Fruit fly (Drosophila melanogaster) whole organism, embryonic: ENCODE results near the gene CG14820.

Experiments used
- Bteb2 ChIP-seq: fragments of 200-800 bp; sonication (Bioruptor generic); optimal IDR thresholded peaks from 2 replicates; lab custom pipeline; 2016; ENCODE audit warnings: missing biosample characterization, missing genetic modification characterization
- C15 ChIP-seq: fragments of 200-800 bp; sonication (Bioruptor generic); IDR thresholded peaks from 3 replicates; pipeline ENCODE4 v1.3.6; 2022; ENCODE audit warnings: missing biosample characterization, missing genetic modification characterization
- CG10321 ChIP-seq: fragments of 200-800 bp; sonication (Bioruptor generic); IDR thresholded peaks from 2 replicates; pipeline ENCODE4 v1.3.6; 2022; ENCODE audit warnings: missing biosample characterization, missing genetic modification characterization
- CG15479 ChIP-seq: fragments of 200-800 bp; sonication (Bioruptor generic); optimal IDR thresholded peaks from 3 replicates; lab custom pipeline; 2019; ENCODE audit warnings: missing biosample characterization, mild to moderate bottlenecking, missing genetic modification characterization, moderate library complexity
- CG16815 ChIP-seq: fragments of 200-800 bp; sonication (Bioruptor generic); optimal IDR thresholded peaks from 3 replicates; lab custom pipeline; 2017; ENCODE audit warnings: missing biosample characterization, mild to moderate bottlenecking, missing genetic modification characterization
- CG17802 ChIP-seq: fragments of 200-800 bp; sonication (Bioruptor generic); optimal IDR thresholded peaks from 2 replicates; lab custom pipeline; 2018; ENCODE audit warnings: missing biosample characterization, mild to moderate bottlenecking, missing genetic modification characterization, moderate library complexity
- CG2875 ChIP-seq: fragments of 200-800 bp; sonication (Bioruptor generic); optimal IDR thresholded peaks from 2 replicates; lab custom pipeline; 2017; ENCODE audit warnings: missing biosample characterization, mild to moderate bottlenecking, missing genetic modification characterization, missing genetic modification reagents
- CG3163 ChIP-seq: fragments of 200-800 bp; sonication (Bioruptor generic); optimal IDR thresholded peaks from 3 replicates; lab custom pipeline; 2016; ENCODE audit warnings: missing biosample characterization, missing genetic modification characterization
- CG3407 ChIP-seq: fragments of 200-800 bp; sonication (Bioruptor generic); optimal IDR thresholded peaks from 2 replicates; lab custom pipeline; 2018; ENCODE audit warnings: missing biosample characterization, mild to moderate bottlenecking, missing genetic modification characterization
- CG34376 ChIP-seq: fragments of 200-800 bp; sonication (Bioruptor generic); optimal IDR thresholded peaks from 2 replicates; lab custom pipeline; 2018; ENCODE audit warnings: missing biosample characterization, mild to moderate bottlenecking, missing genetic modification characterization
- CG42726 ChIP-seq: fragments of 200-800 bp; sonication (Bioruptor generic); IDR thresholded peaks from 2 replicates; pipeline ENCODE4 v1.3.6; 2022; ENCODE audit warnings: missing biosample characterization, missing genetic modification characterization; ENCODE audit not compliant: partially characterized antibody
- CG4328 ChIP-seq: fragments of 200-800 bp; sonication (Bioruptor generic); optimal IDR thresholded peaks from 3 replicates; lab custom pipeline; 2017; ENCODE audit warnings: missing biosample characterization, missing genetic modification reagents, missing genetic modification characterization
- CG6683 ChIP-seq: fragments of 200-800 bp; sonication (Bioruptor generic); optimal IDR thresholded peaks from 2 replicates; lab custom pipeline; 2017; ENCODE audit warnings: missing biosample characterization, mild to moderate bottlenecking, missing genetic modification characterization, missing genetic modification reagents
- CG7928 ChIP-seq: fragments of 200-800 bp; sonication (Bioruptor generic); optimal IDR thresholded peaks from 2 replicates; lab custom pipeline; 2017; ENCODE audit warnings: missing biosample characterization, mild to moderate bottlenecking, missing genetic modification characterization
- CG8765 ChIP-seq: fragments of 200-800 bp; sonication (Bioruptor generic); IDR thresholded peaks from 2 replicates; pipeline ENCODE4 v1.3.6; 2022; ENCODE audit warnings: missing biosample characterization, missing genetic modification characterization
- CHES-1-like ChIP-seq: fragments of 200-800 bp; sonication (Bioruptor generic); optimal IDR thresholded peaks from 2 replicates; lab custom pipeline; 2016; ENCODE audit warnings: missing biosample characterization, missing genetic modification characterization
- Deaf1 ChIP-seq: fragments of 200-800 bp; optimal IDR thresholded peaks from 3 replicates; lab custom pipeline; 2019; ENCODE audit warnings: missing biosample characterization, mild to moderate bottlenecking, missing genetic modification characterization, moderate library complexity
- GATAe ChIP-seq: fragments of 200-800 bp; sonication (Bioruptor generic); conservative IDR thresholded peaks from 2 replicates; pipeline ENCODE4 v1.3.6; 2022; ENCODE audit warnings: missing biosample characterization, missing genetic modification characterization
- H2.0 ChIP-seq: fragments of 200-800 bp; sonication (Bioruptor generic); IDR thresholded peaks from 2 replicates; pipeline ENCODE4 v1.3.6; 2022; ENCODE audit warnings: missing biosample characterization, missing genetic modification characterization
- HLH4C ChIP-seq: fragments of 200-800 bp; sonication (Bioruptor generic); IDR thresholded peaks from 3 replicates; pipeline ENCODE4 v1.3.6; 2022; ENCODE audit warnings: missing biosample characterization, missing genetic modification characterization; ENCODE audit not compliant: partially characterized antibody
- Hr39 ChIP-seq: fragments of >200 bp; optimal IDR thresholded peaks from 2 replicates; lab custom pipeline; 2017
- Hsf ChIP-seq: fragments of 200-800 bp; sonication (Bioruptor generic); optimal IDR thresholded peaks from 3 replicates; lab custom pipeline; 2016; ENCODE audit warnings: missing biosample characterization, missing genetic modification characterization
- MBD-R2 ChIP-seq: fragments of 200-800 bp; sonication (Bioruptor generic); IDR thresholded peaks from 2 replicates; pipeline ENCODE4 v1.3.6; 2022; ENCODE audit warnings: missing biosample characterization, missing genetic modification characterization
- Med ChIP-seq: fragments of 200-800 bp; sonication (Bioruptor generic); peaks from one replicate; lab custom pipeline; 2016; ENCODE audit warnings: missing biosample characterization, missing genetic modification characterization, mild to moderate bottlenecking, inconsistent platforms, moderate library complexity
- Meics ChIP-seq: fragments of 200-800 bp; sonication (Bioruptor generic); optimal IDR thresholded peaks from 2 replicates; lab custom pipeline; 2017; ENCODE audit warnings: missing biosample characterization, mild to moderate bottlenecking, missing genetic modification characterization
- Mes4 ChIP-seq: fragments of 200-800 bp; sonication (Bioruptor generic); optimal IDR thresholded peaks from 2 replicates; lab custom pipeline; 2016; ENCODE audit warnings: missing biosample characterization, missing genetic modification characterization
- NC2α ChIP-seq: fragments of 200-800 bp; sonication (Bioruptor generic); optimal IDR thresholded peaks from 2 replicates; lab custom pipeline; 2016; ENCODE audit warnings: missing biosample characterization, missing genetic modification characterization
- Pdp1 ChIP-seq, 2 experiments: fragments of 200-800 bp; sonication (Bioruptor generic); optimal IDR thresholded peaks; 3 replicates each; lab custom pipeline; 2016; ENCODE audit warnings: missing biosample characterization in 2 of 2, missing genetic modification characterization in 2 of 2, mild to moderate bottlenecking in 1 of 2, moderate library complexity in 1 of 2
- Poxn ChIP-seq: fragments of 200-800 bp; sonication (Bioruptor generic); IDR thresholded peaks from 2 replicates; pipeline ENCODE4 v1.3.6; 2022; ENCODE audit warnings: missing biosample characterization, missing genetic modification characterization
- Ptx1 ChIP-seq: fragments of 200-800 bp; sonication (Bioruptor generic); IDR thresholded peaks from 2 replicates; pipeline ENCODE4 v1.3.6; 2022; ENCODE audit warnings: missing biosample characterization, missing genetic modification characterization
- Side ChIP-seq: fragments of 200-800 bp; sonication (Bioruptor generic); optimal IDR thresholded peaks from 2 replicates; lab custom pipeline; 2016; ENCODE audit warnings: missing biosample characterization, missing genetic modification characterization
- al ChIP-seq: fragments of 200-800 bp; sonication (Bioruptor generic); IDR thresholded peaks from 2 replicates; pipeline ENCODE4 v1.3.6; 2022; ENCODE audit warnings: missing biosample characterization, missing genetic modification characterization
- bab2 ChIP-seq: fragments of 200-800 bp; sonication (Bioruptor generic); optimal IDR thresholded peaks from 2 replicates; lab custom pipeline; 2016; ENCODE audit warnings: missing biosample characterization, missing genetic modification characterization
- cad ChIP-seq: fragments of >200 bp; optimal IDR thresholded peaks from 2 replicates; lab custom pipeline; 2017; ENCODE audit warnings: missing biosample characterization, missing genetic modification characterization
- crol ChIP-seq: fragments of 200-800 bp; sonication (Bioruptor generic); IDR thresholded peaks from 2 replicates; pipeline ENCODE4 v1.3.6; 2022; ENCODE audit warnings: missing biosample characterization, missing genetic modification characterization
- dpn ChIP-seq, 2 experiments: fragments of 200-800 bp; sonication (Bioruptor generic); optimal IDR thresholded peaks; 3 replicates each; lab custom pipeline; 2016; ENCODE audit warnings: missing biosample characterization in 2 of 2, missing genetic modification characterization in 2 of 2
- exex ChIP-seq: fragments of 200-800 bp; sonication (Bioruptor generic); optimal IDR thresholded peaks from 4 replicates; lab custom pipeline; 2018; ENCODE audit warnings: missing biosample characterization, mild to moderate bottlenecking, missing genetic modification characterization, moderate library complexity
- eyg ChIP-seq: fragments of 200-800 bp; sonication (Bioruptor generic); optimal IDR thresholded peaks from 3 replicates; lab custom pipeline; 2016; ENCODE audit warnings: missing biosample characterization, missing genetic modification characterization
- hb ChIP-seq: fragments of 200-800 bp; sonication (Bioruptor generic); IDR thresholded peaks from 3 replicates; pipeline ENCODE4 v1.3.6; 2022; ENCODE audit warnings: missing biosample characterization, missing genetic modification characterization; ENCODE audit not compliant: partially characterized antibody
- mirr ChIP-seq: fragments of 200-800 bp; sonication (Bioruptor generic); optimal IDR thresholded peaks from 3 replicates; lab custom pipeline; 2018; ENCODE audit warnings: missing biosample characterization, mild to moderate bottlenecking, missing genetic modification characterization
- otp ChIP-seq: fragments of 200-800 bp; sonication (Bioruptor generic); IDR thresholded peaks from 3 replicates; pipeline ENCODE4, ENCODE4 v1.3.6; 2022; ENCODE audit warnings: missing biosample characterization, missing genetic modification characterization
- pfk ChIP-seq: fragments of 200-800 bp; sonication (Bioruptor generic); optimal IDR thresholded peaks from 2 replicates; lab custom pipeline; 2018; ENCODE audit warnings: missing biosample characterization, mild to moderate bottlenecking, missing genetic modification characterization, moderate library complexity
- sens ChIP-seq: fragments of 200-800 bp; sonication (Bioruptor generic); peaks from one replicate; lab custom pipeline; 2016; ENCODE audit warnings: missing biosample characterization, missing genetic modification characterization
- sima ChIP-seq: fragments of 200-800 bp; sonication (Bioruptor generic); optimal IDR thresholded peaks from 2 replicates; lab custom pipeline; 2016; ENCODE audit warnings: missing biosample characterization, missing genetic modification characterization
- sug ChIP-seq: fragments of 200-800 bp; optimal IDR thresholded peaks from 2 replicates; lab custom pipeline; 2019; ENCODE audit warnings: missing biosample characterization, mild to moderate bottlenecking, missing genetic modification characterization, moderate library complexity
- trem ChIP-seq: fragments of 200-800 bp; optimal IDR thresholded peaks from 3 replicates; lab custom pipeline; 2019; ENCODE audit warnings: missing biosample characterization, mild to moderate bottlenecking, missing genetic modification characterization, moderate library complexity
- vvl ChIP-seq: fragments of 200-800 bp; sonication (Bioruptor generic); IDR thresholded peaks from 2 replicates; pipeline ENCODE4 v1.3.6; 2022; ENCODE audit warnings: missing biosample characterization, missing genetic modification characterization
- zen2 ChIP-seq: fragments of 200-800 bp; sonication (Bioruptor generic); IDR thresholded peaks from 3 replicates; pipeline ENCODE4 v1.3.6; 2022; ENCODE audit warnings: missing biosample characterization, missing genetic modification characterization; ENCODE audit not compliant: partially characterized antibody

Gene CG14820

dm6 chr3L:6975875-6976274, 43.1 kb downstream of the CG14820 start (continued):
- TF ChIP-seq CG10321 (GFP tag; lab: Robert Waterston, UW), result peak; percentile 50; the same call in 1 of the 2 replicates
- peak in 1 of 2 experiments; percentile 88 for TF ChIP-seq Pdp1 (GFP tag; optimal IDR thresholded peaks at IDR 0.05; lab: Kevin White, UChicago)
- peak; percentile 84 for TF ChIP-seq Hr39 (lab: Kevin White, UChicago)

dm6 chr3L:6976601-6977140, 43.9 kb downstream of the CG14820 start:
- peak; percentile 55 for TF ChIP-seq Med (GFP tag; lab: Kevin White, UChicago)
- peak in 1 of 2 experiments; percentile 2 for TF ChIP-seq Pdp1 (GFP tag; optimal IDR thresholded peaks at IDR 0.05; lab: Kevin White, UChicago)
- no peak for TF ChIP-seq CG8765 (GFP tag; lab: Robert Waterston, UW)
- TF ChIP-seq crol (GFP tag; lab: Robert Waterston, UW), result peak; percentile 40; the same call in 1 of the 2 replicates
- 0 out of 2 replicates have a peak, but pooled peaks have one; percentile 26 for TF ChIP-seq GATAe (GFP tag; lab: Robert Waterston, UW)
- peak; percentile 45 for TF ChIP-seq CG34376 (GFP tag; lab: Kevin White, UChicago)
- peak; percentile 61; the same call in 1 of the 3 replicates for TF ChIP-seq otp
- TF ChIP-seq sug (tag; lab: Kevin White, UChicago), result peak; percentile 73
- TF ChIP-seq HLH4C (GFP tag; lab: Robert Waterston, UW), result no peak
- peak; percentile 47 for TF ChIP-seq exex (tag; lab: Kevin White, UChicago)
- peak; percentile 7 for TF ChIP-seq mirr (GFP tag; lab: Kevin White, UChicago)
- TF ChIP-seq trem (tag; lab: Kevin White, UChicago), result no peak
- no peak for TF ChIP-seq CG4328 (GFP tag; lab: Kevin White, UChicago)
- peak; percentile 71 for TF ChIP-seq sens (GFP tag; lab: Kevin White, UChicago)

- no peak for TF ChIP-seq cad
- TF ChIP-seq CG15479 (GFP tag; lab: Kevin White, UChicago), result no peak
- no peak for TF ChIP-seq NC2α (GFP tag; lab: Kevin White, UChicago)
- TF ChIP-seq CG6683, result no peak
- TF ChIP-seq zen2 (GFP tag; lab: Robert Waterston, UW), result no peak
- no peak for TF ChIP-seq bab2 (GFP tag; lab: Kevin White, UChicago)
- TF ChIP-seq Ptx1 (GFP tag; lab: Robert Waterston, UW), result peak; percentile 72
- peak; percentile 86 for TF ChIP-seq vvl (GFP tag; lab: Robert Waterston, UW)
- TF ChIP-seq CG3407, result peak; percentile 40
- TF ChIP-seq C15 (GFP tag; lab: Robert Waterston, UW), result 0 out of 3 replicates have a peak, but pooled peaks have one; percentile 33
- TF ChIP-seq MBD-R2, result peak; percentile 46; the same call in 1 of the 2 replicates
- no peak for TF ChIP-seq CHES-1-like (GFP tag; lab: Kevin White, UChicago)
- TF ChIP-seq H2.0 (GFP tag; lab: Robert Waterston, UW), result no peak
- TF ChIP-seq Meics, result peak; percentile 30
- no peak for TF ChIP-seq CG7928 (GFP tag; lab: Kevin White, UChicago)
- no peak for TF ChIP-seq CG17802
- TF ChIP-seq CG2875 (GFP tag; lab: Kevin White, UChicago), result peak; percentile 51
- TF ChIP-seq Mes4 (GFP tag; lab: Kevin White, UChicago), result no peak
- no peak for TF ChIP-seq CG42726
- TF ChIP-seq eyg (GFP tag; lab: Kevin White, UChicago), result no peak
- no peak for TF ChIP-seq hb (GFP tag; lab: Robert Waterston, UW)
- TF ChIP-seq CG16815 (GFP tag; lab: Kevin White, UChicago), result peak; percentile 42
- no peak for TF ChIP-seq CG3163 (GFP tag; lab: Kevin White, UChicago)
- no peak for TF ChIP-seq pfk
- no peak for TF ChIP-seq Hsf
- TF ChIP-seq Bteb2 (GFP tag; lab: Kevin White, UChicago), result no peak
- TF ChIP-seq Side, result no peak
- TF ChIP-seq Poxn, result 0 out of 2 replicates have a peak, but pooled peaks have one; percentile 6
- no peak for TF ChIP-seq al (GFP tag; lab: Robert Waterston, UW)
- no peak for TF ChIP-seq Deaf1
- no peak for TF ChIP-seq sima (GFP tag; lab: Kevin White, UChicago)
- peak in 1 of 2 experiments; percentile 18 for TF ChIP-seq dpn (GFP tag; optimal IDR thresholded peaks at IDR 0.05; lab: Kevin White, UChicago)
Observed at dm6 chr3L:6977391-6977790, 44.7 kb downstream of the CG14820 start.
